Worm (Caenorhabditis elegans) whole organism, L4 larva: ENCODE results near the gene pqn-67.

Source experiments
- ceh-82 ChIP-seq: sonication (generic microtip); optimal IDR thresholded peaks from 2 replicates; lab custom pipeline; 2017; ENCODE audit warnings: missing biosample characterization, missing genetic modification characterization
- pqm-1 ChIP-seq: sonication (generic microtip); optimal IDR thresholded peaks from 2 replicates; lab custom pipeline; 2017; ENCODE audit warnings: missing biosample characterization, missing genetic modification characterization

DNA sequence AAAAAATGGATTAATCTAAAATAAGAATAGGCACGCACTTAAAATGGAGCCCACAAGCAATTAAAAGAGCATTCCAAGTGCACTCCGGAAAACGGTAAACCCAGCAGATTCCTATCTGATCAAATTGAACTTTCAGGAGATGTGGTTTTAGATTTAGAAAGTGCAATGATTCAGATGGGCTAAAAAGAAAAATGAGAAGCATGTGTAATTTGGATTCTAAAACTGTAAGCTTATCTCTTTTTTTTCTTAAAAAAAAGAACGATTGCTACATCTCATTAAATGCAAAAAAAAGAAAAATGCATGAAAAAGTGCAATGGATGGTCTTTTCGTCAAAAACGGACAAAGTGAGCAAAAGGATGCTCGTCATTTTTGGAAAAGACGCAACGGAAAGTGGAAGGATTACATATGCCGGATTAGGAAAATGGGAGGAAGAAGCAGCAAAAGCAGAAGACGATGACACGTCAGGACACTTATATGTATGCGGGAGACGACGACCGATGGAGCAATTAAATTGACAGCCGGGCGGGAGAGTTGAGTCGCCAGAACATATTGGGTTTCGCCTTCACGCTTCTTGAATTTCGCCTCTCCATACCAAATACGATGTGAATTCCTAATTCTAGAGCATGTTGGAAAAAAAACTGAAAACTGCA, 25.5 kb upstream of the pqn-67 start:
- TF ChIP-seq ceh-82 (tag; lab: Kevin White, UChicago) (no peak), pqm-1 (tag; lab: Kevin White, UChicago) (no peak)
